Fruit fly (Drosophila melanogaster) whole organism, embryonic: Measurements from ENCODE around the gene CG17666.
A peak's percentile ranks its signal among the peaks of the same experiment; 100 is the strongest.

Source experiments
- ATbp ChIP-seq: fragments of 200-800 bp; sonication (Bioruptor generic); optimal IDR thresholded peaks from 2 replicates; lab custom pipeline; 2017; ENCODE audit warnings: missing biosample characterization, mild to moderate bottlenecking, missing genetic modification characterization, missing genetic modification reagents
- Antp ChIP-seq: fragments of 200-800 bp; sonication (Bioruptor generic); optimal IDR thresholded peaks from 3 replicates; lab custom pipeline; 2016; ENCODE audit warnings: missing biosample characterization, missing genetic modification characterization
- Atf3 ChIP-seq: fragments of 200-800 bp; sonication (Bioruptor generic); optimal IDR thresholded peaks from 3 replicates; lab custom pipeline; 2016; ENCODE audit warnings: missing biosample characterization, missing genetic modification characterization
- B-H1 ChIP-seq: fragments of 200-800 bp; sonication (Bioruptor generic); IDR thresholded peaks from 3 replicates; pipeline ENCODE4 v1.3.6; 2022; ENCODE audit warnings: missing biosample characterization, missing genetic modification characterization
- Bteb2 ChIP-seq: fragments of 200-800 bp; sonication (Bioruptor generic); optimal IDR thresholded peaks from 2 replicates; lab custom pipeline; 2016; ENCODE audit warnings: missing biosample characterization, missing genetic modification characterization
- CG12299 ChIP-seq: fragments of 200-800 bp; sonication (Bioruptor generic); optimal IDR thresholded peaks from 2 replicates; lab custom pipeline; 2018; ENCODE audit warnings: missing biosample characterization, mild to moderate bottlenecking, missing genetic modification characterization
- CG12391 ChIP-seq: fragments of 200-800 bp; sonication (Bioruptor generic); optimal IDR thresholded peaks from 3 replicates; lab custom pipeline; 2018; ENCODE audit warnings: missing biosample characterization, mild to moderate bottlenecking, missing genetic modification characterization, moderate library complexity
- CG13287 ChIP-seq: fragments of 200-800 bp; sonication (Bioruptor generic); IDR thresholded peaks from 2 replicates; pipeline ENCODE4 v1.3.6; 2022; ENCODE audit warnings: missing biosample characterization, missing genetic modification characterization; ENCODE audit not compliant: partially characterized antibody
- CG15479 ChIP-seq: fragments of 200-800 bp; sonication (Bioruptor generic); optimal IDR thresholded peaks from 3 replicates; lab custom pipeline; 2019; ENCODE audit warnings: missing biosample characterization, mild to moderate bottlenecking, missing genetic modification characterization, moderate library complexity
- CG17359 ChIP-seq: fragments of 200-800 bp; sonication (Bioruptor generic); optimal IDR thresholded peaks from 3 replicates; lab custom pipeline; 2018; ENCODE audit warnings: missing biosample characterization, mild to moderate bottlenecking, missing genetic modification characterization, moderate library complexity
- CG18262 ChIP-seq: fragments of 200-800 bp; optimal IDR thresholded peaks from 3 replicates; lab custom pipeline; 2019; ENCODE audit warnings: missing biosample characterization, mild to moderate bottlenecking, missing genetic modification characterization, moderate library complexity
- CG2120 ChIP-seq: fragments of 200-800 bp; sonication (Bioruptor generic); optimal IDR thresholded peaks from 3 replicates; lab custom pipeline; 2016; ENCODE audit warnings: missing biosample characterization, missing genetic modification characterization
- CG2129 ChIP-seq: fragments of 200-800 bp; sonication (Bioruptor generic); IDR thresholded peaks from 2 replicates; pipeline ENCODE4 v1.3.6; 2022; ENCODE audit warnings: missing biosample characterization, missing genetic modification characterization; ENCODE audit not compliant: partially characterized antibody
- CG2202 ChIP-seq: fragments of 200-800 bp; sonication (Bioruptor generic); optimal IDR thresholded peaks from 2 replicates; lab custom pipeline; 2018; ENCODE audit warnings: missing biosample characterization, mild to moderate bottlenecking, missing genetic modification characterization
- CG33213 ChIP-seq: fragments of 200-800 bp; sonication (Bioruptor generic); optimal IDR thresholded peaks from 3 replicates; lab custom pipeline; 2016; ENCODE audit warnings: missing biosample characterization, missing genetic modification characterization
- CG3407 ChIP-seq: fragments of 200-800 bp; sonication (Bioruptor generic); optimal IDR thresholded peaks from 2 replicates; lab custom pipeline; 2018; ENCODE audit warnings: missing biosample characterization, mild to moderate bottlenecking, missing genetic modification characterization
- CG34376 ChIP-seq: fragments of 200-800 bp; sonication (Bioruptor generic); optimal IDR thresholded peaks from 2 replicates; lab custom pipeline; 2018; ENCODE audit warnings: missing biosample characterization, mild to moderate bottlenecking, missing genetic modification characterization
- CG3838 ChIP-seq: fragments of 200-800 bp; sonication (Bioruptor generic); optimal IDR thresholded peaks from 3 replicates; lab custom pipeline; 2016; ENCODE audit warnings: missing biosample characterization, missing genetic modification characterization
- CG4328 ChIP-seq: fragments of 200-800 bp; sonication (Bioruptor generic); optimal IDR thresholded peaks from 3 replicates; lab custom pipeline; 2017; ENCODE audit warnings: missing biosample characterization, missing genetic modification reagents, missing genetic modification characterization
- CG5953 ChIP-seq: fragments of 200-800 bp; sonication (Bioruptor generic); IDR thresholded peaks from 2 replicates; pipeline ENCODE4 v1.3.6; 2022; ENCODE audit warnings: missing biosample characterization, missing genetic modification characterization
- CG8281 ChIP-seq: fragments of 200-800 bp; sonication (Bioruptor generic); optimal IDR thresholded peaks from 2 replicates; lab custom pipeline; 2018; ENCODE audit warnings: missing biosample characterization, mild to moderate bottlenecking, missing genetic modification characterization, moderate library complexity
- CG8924 ChIP-seq: fragments of 200-800 bp; optimal IDR thresholded peaks from 3 replicates; lab custom pipeline; 2019; ENCODE audit warnings: missing biosample characterization, mild to moderate bottlenecking, missing genetic modification characterization, moderate library complexity
- Doc2 ChIP-seq: fragments of 200-800 bp; sonication (Bioruptor generic); IDR thresholded peaks from 2 replicates; pipeline ENCODE4 v1.3.6; 2022; ENCODE audit warnings: missing biosample characterization, missing genetic modification characterization
- Dref ChIP-seq: fragments of 200-800 bp; sonication (Bioruptor generic); IDR thresholded peaks from 2 replicates; pipeline ENCODE4 v1.3.6; 2022; ENCODE audit warnings: missing biosample characterization, missing genetic modification characterization
- Lim3 ChIP-seq: fragments of 200-800 bp; sonication (Bioruptor generic); IDR thresholded peaks from 2 replicates; pipeline ENCODE4 v1.3.6; 2022; ENCODE audit warnings: missing biosample characterization, missing genetic modification characterization
- Sry-δ ChIP-seq: fragments of 200-800 bp; sonication (Bioruptor generic); optimal IDR thresholded peaks from 2 replicates; lab custom pipeline; 2016; ENCODE audit warnings: missing biosample characterization, missing genetic modification characterization
- ab ChIP-seq: fragments of 200-800 bp; sonication (Bioruptor generic); optimal IDR thresholded peaks from 2 replicates; lab custom pipeline; 2016; ENCODE audit warnings: missing biosample characterization, missing genetic modification characterization
- bbx ChIP-seq: fragments of 200-800 bp; sonication (Bioruptor generic); IDR thresholded peaks from 2 replicates; pipeline ENCODE4 v1.3.6; 2022; ENCODE audit warnings: missing biosample characterization, missing genetic modification characterization; ENCODE audit not compliant: partially characterized antibody
- cg ChIP-seq: fragments of 200-800 bp; sonication (Bioruptor generic); optimal IDR thresholded peaks from 3 replicates; lab custom pipeline; 2019; ENCODE audit warnings: missing biosample characterization, mild to moderate bottlenecking, missing genetic modification characterization, moderate library complexity
- chinmo ChIP-seq: fragments of 200-800 bp; sonication (Bioruptor generic); IDR thresholded peaks from 4 replicates; pipeline ENCODE4 v1.3.6; 2022; ENCODE audit warnings: missing biosample characterization, missing genetic modification characterization; ENCODE audit not compliant: partially characterized antibody
- ewg ChIP-seq: fragments of 200-800 bp; sonication (Bioruptor generic); optimal IDR thresholded peaks from 3 replicates; lab custom pipeline; 2017; ENCODE audit warnings: mild to moderate bottlenecking, missing biosample characterization, missing genetic modification reagents, missing genetic modification characterization
- gsb ChIP-seq: fragments of 200-800 bp; sonication (Bioruptor generic); IDR thresholded peaks from 2 replicates; pipeline ENCODE4 v1.3.6; 2022; ENCODE audit warnings: missing biosample characterization, missing genetic modification characterization
- hb ChIP-seq: fragments of 200-800 bp; sonication (Bioruptor generic); IDR thresholded peaks from 3 replicates; pipeline ENCODE4 v1.3.6; 2022; ENCODE audit warnings: missing biosample characterization, missing genetic modification characterization; ENCODE audit not compliant: partially characterized antibody
- lab ChIP-seq: fragments of 200-800 bp; sonication (Bioruptor generic); optimal IDR thresholded peaks from 3 replicates; lab custom pipeline; 2017; ENCODE audit warnings: missing biosample characterization, missing genetic modification characterization, mild to moderate bottlenecking, moderate library complexity, missing genetic modification reagents
- lilli ChIP-seq: fragments of 200-800 bp; sonication (Bioruptor generic); optimal IDR thresholded peaks from 3 replicates; lab custom pipeline; 2016; ENCODE audit warnings: missing biosample characterization, missing genetic modification characterization
- mam ChIP-seq: fragments of 200-800 bp; sonication (Bioruptor generic); optimal IDR thresholded peaks from 3 replicates; lab custom pipeline; 2016; ENCODE audit warnings: missing biosample characterization, missing genetic modification characterization
- nmo ChIP-seq: fragments of 200-800 bp; sonication (Bioruptor generic); optimal IDR thresholded peaks from 2 replicates; lab custom pipeline; 2018; ENCODE audit warnings: missing biosample characterization, mild to moderate bottlenecking, missing genetic modification characterization, moderate library complexity
- odd ChIP-seq: fragments of 200-800 bp; sonication (Bioruptor generic); optimal IDR thresholded peaks from 2 replicates; lab custom pipeline; 2017; ENCODE audit warnings: missing biosample characterization, mild to moderate bottlenecking, missing genetic modification characterization
- peb ChIP-seq: fragments of 200-800 bp; sonication (Bioruptor generic); IDR thresholded peaks from 2 replicates; pipeline ENCODE4 v1.3.6; 2022; ENCODE audit warnings: missing biosample characterization, missing genetic modification characterization
- pfk ChIP-seq: fragments of 200-800 bp; sonication (Bioruptor generic); optimal IDR thresholded peaks from 2 replicates; lab custom pipeline; 2018; ENCODE audit warnings: missing biosample characterization, mild to moderate bottlenecking, missing genetic modification characterization, moderate library complexity
- rib ChIP-seq: fragments of 200-800 bp; sonication (Bioruptor generic); IDR thresholded peaks from 2 replicates; pipeline ENCODE4 v1.3.6; 2022; ENCODE audit warnings: missing biosample characterization, missing genetic modification characterization
- row ChIP-seq: fragments of 200-800 bp; sonication (Bioruptor generic); IDR thresholded peaks from 3 replicates; pipeline ENCODE4 v1.3.6; 2022; ENCODE audit warnings: missing biosample characterization, missing genetic modification characterization
- sisA ChIP-seq: fragments of 200-800 bp; sonication (Bioruptor generic); IDR thresholded peaks from 2 replicates; pipeline ENCODE4 v1.3.6; 2022; ENCODE audit warnings: missing biosample characterization, missing genetic modification characterization
- so ChIP-seq: fragments of 200-800 bp; sonication (Bioruptor generic); IDR thresholded peaks from 3 replicates; pipeline ENCODE4 v1.3.6; 2022; ENCODE audit warnings: missing biosample characterization, missing genetic modification characterization
- sob ChIP-seq: fragments of 200-800 bp; sonication (Bioruptor generic); IDR thresholded peaks from 2 replicates; pipeline ENCODE4 v1.3.6; 2022; ENCODE audit warnings: missing biosample characterization, missing genetic modification characterization
- ssp ChIP-seq: fragments of 200-800 bp; sonication (Bioruptor generic); IDR thresholded peaks from 2 replicates; pipeline ENCODE4 v1.3.6; 2022; ENCODE audit warnings: missing biosample characterization, missing genetic modification characterization
- stwl ChIP-seq: fragments of 200-800 bp; sonication (Bioruptor generic); optimal IDR thresholded peaks from 3 replicates; lab custom pipeline; 2018; ENCODE audit warnings: missing biosample characterization, mild to moderate bottlenecking, missing genetic modification characterization, moderate library complexity
- twi ChIP-seq: fragments of 200-800 bp; optimal IDR thresholded peaks from 2 replicates; lab custom pipeline; 2019; ENCODE audit warnings: missing biosample characterization, mild to moderate bottlenecking, missing genetic modification characterization, moderate library complexity
- vnd ChIP-seq: fragments of 200-800 bp; sonication (Bioruptor generic); IDR thresholded peaks from 3 replicates; pipeline ENCODE4 v1.3.6; 2022; ENCODE audit warnings: missing biosample characterization, missing genetic modification characterization; ENCODE audit not compliant: partially characterized antibody

The CG17666 gene

DNA sequence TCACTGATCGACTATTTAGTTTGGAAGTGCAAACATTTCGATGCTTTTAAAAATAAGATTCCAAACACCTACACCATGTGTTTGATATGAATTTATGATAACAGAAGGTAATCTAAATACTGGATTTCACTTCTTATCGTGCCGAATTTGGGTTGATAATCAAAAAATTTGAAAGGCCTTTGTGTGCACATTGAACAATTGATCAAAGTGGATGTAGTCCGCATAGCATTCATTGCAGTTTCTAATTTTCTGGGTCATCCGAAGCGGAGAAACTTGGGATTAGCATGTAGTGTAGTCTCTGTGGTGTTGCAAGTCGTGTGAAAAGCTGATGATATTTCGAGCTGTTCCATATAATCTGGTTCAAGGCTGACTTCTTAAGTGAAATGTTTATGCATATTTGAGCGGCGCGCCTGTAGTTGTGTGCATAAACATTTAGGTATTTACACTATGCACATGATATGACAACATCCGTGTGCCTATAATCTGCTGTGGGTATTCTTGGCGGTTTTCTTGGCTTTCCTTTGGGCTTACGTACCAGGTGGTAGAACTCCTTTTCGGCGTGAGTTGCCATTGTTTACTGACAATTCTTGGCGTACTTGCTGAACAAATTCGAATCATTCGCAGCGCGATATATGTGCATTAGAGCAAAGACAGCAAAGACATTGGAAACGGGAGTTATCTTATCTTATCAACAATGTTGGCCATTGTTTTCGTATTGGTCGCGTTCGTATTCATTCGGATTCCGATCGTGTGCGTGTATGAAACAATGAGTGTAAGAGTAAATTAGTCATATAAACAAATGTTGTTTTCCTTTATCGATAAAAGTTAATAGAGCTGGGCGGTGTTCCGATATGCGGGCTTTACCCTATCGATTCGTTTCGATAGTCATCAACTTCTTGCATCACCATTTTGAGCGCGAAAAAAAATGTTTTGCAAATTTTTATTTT, 8.1 kb upstream of the CG17666 start, which contains the start of gene Hip1 (continued):
- TF ChIP-seq row (no peak; the same call in 2 of the 3 replicates), cg (GFP tag; lab: Kevin White, UChicago) (peak; percentile 57), odd (GFP tag; lab: Kevin White, UChicago) (no peak), gsb (GFP tag; lab: Robert Waterston, UW) (no peak), peb (GFP tag; lab: Robert Waterston, UW) (no peak), nmo (GFP tag; lab: Kevin White, UChicago) (no peak), sob (GFP tag; lab: Robert Waterston, UW) (no peak), CG17359 (tag; lab: Kevin White, UChicago) (no peak), ssp (GFP tag; lab: Robert Waterston, UW) (no peak), twi (tag; lab: Kevin White, UChicago) (no peak), ewg (GFP tag; lab: Kevin White, UChicago) (no peak), CG15479 (GFP tag; lab: Kevin White, UChicago) (no peak), lab (GFP tag; lab: Kevin White, UChicago) (no peak), Lim3 (GFP tag; lab: Robert Waterston, UW) (no peak), hb (GFP tag; lab: Robert Waterston, UW) (peak; percentile 66; the same call in 1 of the 3 replicates), rib (GFP tag; lab: Robert Waterston, UW) (no peak), Doc2 (no peak), Atf3 (GFP tag; lab: Kevin White, UChicago) (no peak), chinmo (GFP tag; lab: Robert Waterston, UW) (peak; percentile 91; the same call in 3 of the 4 replicates), pfk (GFP tag; lab: Kevin White, UChicago) (no peak), bbx (GFP tag; lab: Robert Waterston, UW) (peak; percentile 90), CG3838 (GFP tag; lab: Kevin White, UChicago) (peak; percentile 93), Bteb2 (no peak), CG13287 (GFP tag; lab: Robert Waterston, UW) (peak; percentile 95), CG8924 (tag; lab: Kevin White, UChicago) (peak; percentile 88), ATbp (GFP tag; lab: Kevin White, UChicago) (no peak), Dref (GFP tag; lab: Robert Waterston, UW) (peak; percentile 92), CG33213 (GFP tag; lab: Kevin White, UChicago) (no peak), CG8281 (tag; lab: Kevin White, UChicago) (peak; percentile 73), CG4328 (GFP tag; lab: Kevin White, UChicago) (no peak), lilli (GFP tag; lab: Kevin White, UChicago) (no peak), Antp (no peak), CG18262 (tag; lab: Kevin White, UChicago) (no peak), mam (GFP tag; lab: Kevin White, UChicago) (no peak), CG2129 (GFP tag; lab: Robert Waterston, UW) (peak; percentile 61), CG34376 (GFP tag; lab: Kevin White, UChicago) (peak; percentile 48), CG12299 (peak; percentile 43), vnd (peak; percentile 82), CG2120 (no peak), CG2202 (tag; lab: Kevin White, UChicago) (no peak), sisA (no peak), Sry-δ (GFP tag; lab: Kevin White, UChicago) (peak; percentile 95), B-H1 (GFP tag; lab: Robert Waterston, UW) (no peak), so (GFP tag; lab: Robert Waterston, UW) (no peak), CG3407 (GFP tag; lab: Kevin White, UChicago) (no peak), CG12391 (tag; lab: Kevin White, UChicago) (no peak), ab (GFP tag; lab: Kevin White, UChicago) (no peak), stwl (tag; lab: Kevin White, UChicago) (peak; percentile 65), CG5953 (no peak)
